Worm (Caenorhabditis elegans) whole organism, young adult: ENCODE data around the gene sdz-19.

ENCODE experiments used
- B0336.3 ChIP-seq: fragments of 200-800 bp; sonication (Bioruptor generic); IDR thresholded peaks from 2 replicates; pipeline ENCODE4 v1.3.6; 2022; ENCODE audit warnings: missing genetic modification characterization, missing compliant biosample characterization
- F37B4.10 ChIP-seq: fragments of 200-800 bp; sonication (Bioruptor generic); IDR thresholded peaks from 2 replicates; pipeline ENCODE4 v1.3.6; 2022; ENCODE audit warnings: missing genetic modification characterization, missing compliant biosample characterization
- F52B5.7 ChIP-seq: sonication (generic microtip); optimal IDR thresholded peaks from 2 replicates; lab custom pipeline; 2016; ENCODE audit warnings: mild to moderate bottlenecking, missing genetic modification characterization, missing compliant biosample characterization
- T26A5.8 ChIP-seq: sonication (generic microtip); optimal IDR thresholded peaks from 2 replicates; lab custom pipeline; 2016; ENCODE audit warnings: missing genetic modification characterization, missing compliant biosample characterization
- aptf-2 ChIP-seq: fragments of 200-800 bp; sonication (Bioruptor generic); conservative IDR thresholded peaks from 2 replicates; pipeline ENCODE4 v1.3.6; 2022; ENCODE audit warnings: missing genetic modification reagents, missing genetic modification characterization, missing compliant biosample characterization
- bed-1 ChIP-seq: fragments of 200-800 bp; sonication (Bioruptor generic); IDR thresholded peaks from 2 replicates; pipeline ENCODE4 v1.3.6; 2022; ENCODE audit warnings: missing genetic modification reagents, missing genetic modification characterization, missing compliant biosample characterization
- ets-4 ChIP-seq: fragments of 200-800 bp; sonication (Bioruptor generic); optimal IDR thresholded peaks from 2 replicates; lab custom pipeline; 2018; ENCODE audit warnings: mild to moderate bottlenecking, missing genetic modification characterization, missing compliant biosample characterization
- hmg-20 ChIP-seq: fragments of 200-800 bp; sonication (Bioruptor generic); IDR thresholded peaks from 2 replicates; pipeline ENCODE4 v1.3.6; 2022; ENCODE audit warnings: missing genetic modification reagents, missing genetic modification characterization, missing compliant biosample characterization
- lag-1 ChIP-seq: fragments of 200-800 bp; sonication (Bioruptor generic); IDR thresholded peaks from 2 replicates; pipeline ENCODE4 v1.3.6; 2022; ENCODE audit warnings: missing genetic modification reagents, missing genetic modification characterization, missing compliant biosample characterization
- let-607 ChIP-seq, 2 experiments: fragments of 200-800 bp in 1 of 2; sonication (Bioruptor generic) in 1 of 2; sonication (generic microtip) in 1 of 2; optimal IDR thresholded peaks; 2 replicates each; lab custom pipeline; 2016 to 2018; ENCODE audit warnings: mild to moderate bottlenecking in 2 of 2, missing compliant biosample characterization in 2 of 2, missing genetic modification characterization in 2 of 2, moderate library complexity in 2 of 2, missing genotype in 1 of 2
- pha-4 ChIP-seq: fragments of 150-350 bp; sonication (generic microtip); optimal IDR thresholded peaks from 2 replicates; lab custom pipeline; 2014; ENCODE audit warnings: missing biosample characterization, missing genetic modification reagents, missing genetic modification characterization
- snpc-4 ChIP-seq, 5 experiments: fragments of 150-350 bp in 1 of 5; sonication (generic microtip) in 4 of 5; optimal IDR thresholded peaks; 2 replicates each; lab custom pipeline; 2014 to 2018; ENCODE audit warnings: missing genetic modification characterization in 5 of 5, missing biosample characterization in 3 of 5, antibody characterized with exemption in 2 of 5, mild to moderate bottlenecking in 2 of 5, missing compliant biosample characterization in 2 of 5, missing genotype in 2 of 5, moderate library complexity in 2 of 5, missing genetic modification reagents in 1 of 5
- unc-130 ChIP-seq: sonication (generic microtip); optimal IDR thresholded peaks from 2 replicates; lab custom pipeline; 2016; ENCODE audit warnings: missing genetic modification reagents, missing genetic modification characterization, missing compliant biosample characterization
- unc-62 ChIP-seq: fragments of 150-350 bp; optimal IDR thresholded peaks from 2 replicates; lab custom pipeline; 2014; ENCODE audit warnings: missing biosample characterization, missing genetic modification reagents, missing genetic modification characterization

- no peak for TF ChIP-seq B0336.3 (GFP tag; lab: Robert Waterston, UW)
- TF ChIP-seq lag-1 (GFP tag; lab: Robert Waterston, UW), result no peak
- no peak for TF ChIP-seq unc-62 (GFP tag; lab: Kevin White, UChicago)
- no peak for TF ChIP-seq T26A5.8 (tag; lab: Kevin White, UChicago)
- no peak for TF ChIP-seq ets-4 (GFP tag; lab: Kevin White, UChicago)
- no peak for TF ChIP-seq F37B4.10
- TF ChIP-seq F52B5.7, result no peak
- TF ChIP-seq hmg-20 (GFP tag; lab: Robert Waterston, UW), result no peak
- no peak for TF ChIP-seq pha-4 (tag; lab: Kevin White, UChicago)
- TF ChIP-seq let-607 (tag; optimal IDR thresholded peaks at IDR 0.05; lab: Kevin White, UChicago), result no peak
- TF ChIP-seq snpc-4 (GFP tag; optimal IDR thresholded peaks at IDR 0.05; lab: Kevin White, UChicago), result no peak
- TF ChIP-seq snpc-4 (tag; optimal IDR thresholded peaks at IDR 0.05; lab: Kevin White, UChicago), result no peak
- TF ChIP-seq unc-130 (GFP tag; lab: Kevin White, UChicago), result no peak
- TF ChIP-seq aptf-2, result no peak
- TF ChIP-seq bed-1, result no peak
Observed at ce11 chrX:12516482-12516826, 13.3 kb upstream of the sdz-19 start.
